Fruit fly (Drosophila melanogaster) whole organism, prepupa: ENCODE data around the gene CG11369.

Experiments used
- CG10631 ChIP-seq: fragments of 200-800 bp; sonication (Bioruptor generic); optimal IDR thresholded peaks from 2 replicates; lab custom pipeline; 2016; ENCODE audit warnings: missing biosample characterization, missing genetic modification characterization
- CG10669 ChIP-seq: fragments of 200-800 bp; sonication (Bioruptor generic); optimal IDR thresholded peaks from 3 replicates; lab custom pipeline; 2018; ENCODE audit warnings: missing biosample characterization, mild to moderate bottlenecking, missing genetic modification characterization, moderate library complexity
- CG11294 ChIP-seq: fragments of 200-800 bp; sonication (Bioruptor generic); IDR thresholded peaks from 2 replicates; pipeline ENCODE4 v1.3.6; 2022; ENCODE audit warnings: missing biosample characterization, missing genetic modification characterization
- CG15336 ChIP-seq: fragments of 200-800 bp; sonication (Bioruptor generic); IDR thresholded peaks from 2 replicates; pipeline ENCODE4 v1.3.6; 2022; ENCODE audit warnings: missing biosample characterization, missing genetic modification characterization
- CG16779 ChIP-seq: fragments of 200-800 bp; sonication (Bioruptor generic); optimal IDR thresholded peaks from 3 replicates; lab custom pipeline; 2017; ENCODE audit warnings: missing biosample characterization, mild to moderate bottlenecking, missing genetic modification characterization
- CG3032 ChIP-seq: fragments of 200-800 bp; optimal IDR thresholded peaks from 2 replicates; lab custom pipeline; 2019; ENCODE audit warnings: missing biosample characterization, mild to moderate bottlenecking, missing genetic modification characterization, moderate library complexity
- CG31627 ChIP-seq: fragments of 200-800 bp; sonication (Bioruptor generic); optimal IDR thresholded peaks from 3 replicates; lab custom pipeline; 2016; ENCODE audit warnings: missing biosample characterization, missing genetic modification characterization
- CG32006 ChIP-seq: fragments of 200-800 bp; sonication (Bioruptor generic); optimal IDR thresholded peaks from 3 replicates; lab custom pipeline; 2017; ENCODE audit warnings: missing biosample characterization, mild to moderate bottlenecking, missing genetic modification characterization
- CG3919 ChIP-seq: fragments of 200-800 bp; sonication (Bioruptor generic); optimal IDR thresholded peaks from 3 replicates; lab custom pipeline; 2016; ENCODE audit warnings: missing biosample characterization, missing genetic modification characterization
- CG4318 ChIP-seq: fragments of 200-800 bp; sonication (Bioruptor generic); optimal IDR thresholded peaks from 3 replicates; lab custom pipeline; 2017; ENCODE audit warnings: missing biosample characterization, mild to moderate bottlenecking, missing genetic modification characterization
- CG6163 ChIP-seq: fragments of 200-800 bp; sonication (Bioruptor generic); IDR thresholded peaks from 3 replicates; pipeline ENCODE4 v1.3.6; 2022; ENCODE audit warnings: missing biosample characterization, missing genetic modification characterization
- CG6792 ChIP-seq: fragments of 200-800 bp; sonication (Bioruptor generic); optimal IDR thresholded peaks from 3 replicates; lab custom pipeline; 2016; ENCODE audit warnings: missing biosample characterization, missing genetic modification characterization
- CG6808 ChIP-seq: fragments of 200-800 bp; sonication (Bioruptor generic); optimal IDR thresholded peaks from 3 replicates; lab custom pipeline; 2017; ENCODE audit warnings: missing biosample characterization, missing genetic modification characterization, mild to moderate bottlenecking, moderate library complexity, missing genetic modification reagents
- CG7368 ChIP-seq: fragments of 200-800 bp; sonication (Bioruptor generic); optimal IDR thresholded peaks from 3 replicates; lab custom pipeline; 2016; ENCODE audit warnings: missing biosample characterization, missing genetic modification characterization
- CG8319 ChIP-seq: fragments of 200-800 bp; sonication (Bioruptor generic); optimal IDR thresholded peaks from 3 replicates; lab custom pipeline; 2016; ENCODE audit warnings: missing biosample characterization, missing genetic modification characterization
- CG8632 ChIP-seq: fragments of 200-800 bp; sonication (Bioruptor generic); optimal IDR thresholded peaks from 3 replicates; lab custom pipeline; 2016; ENCODE audit warnings: missing biosample characterization, missing genetic modification characterization
- Eip75B ChIP-seq: fragments of 200-800 bp; sonication (Bioruptor generic); optimal IDR thresholded peaks from 3 replicates; lab custom pipeline; 2016; ENCODE audit warnings: missing biosample characterization, missing genetic modification characterization
- Eip78C ChIP-seq: fragments of 200-800 bp; sonication (Bioruptor generic); peaks from one replicate; lab custom pipeline; 2016; ENCODE audit warnings: missing biosample characterization, missing genetic modification characterization
- Eip93F ChIP-seq: fragments of 200-800 bp; sonication (Bioruptor generic); optimal IDR thresholded peaks from 2 replicates; lab custom pipeline; 2016; ENCODE audit warnings: missing biosample characterization, mild to moderate bottlenecking, missing genetic modification characterization
- Ets21C ChIP-seq: fragments of 200-800 bp; sonication (Bioruptor generic); optimal IDR thresholded peaks from 3 replicates; lab custom pipeline; 2016; ENCODE audit warnings: missing biosample characterization, missing genetic modification characterization
- Ets96B ChIP-seq: fragments of 200-800 bp; optimal IDR thresholded peaks from 2 replicates; lab custom pipeline; 2019; ENCODE audit warnings: missing biosample characterization, mild to moderate bottlenecking, missing genetic modification characterization, moderate library complexity
- Gug ChIP-seq: fragments of 200-800 bp; sonication (Bioruptor generic); IDR thresholded peaks from 2 replicates; pipeline ENCODE4 v1.3.6; 2022; ENCODE audit warnings: missing biosample characterization, missing genetic modification characterization
- Hr38 ChIP-seq: sonication (Bioruptor generic); optimal IDR thresholded peaks from 2 replicates; lab custom pipeline; 2016; ENCODE audit warnings: missing biosample characterization, missing genetic modification characterization
- Hr39 ChIP-seq: fragments of 200-800 bp; sonication (Bioruptor generic); optimal IDR thresholded peaks from 2 replicates; lab custom pipeline; 2016; ENCODE audit warnings: missing biosample characterization, missing genetic modification characterization
- Hr4 ChIP-seq: fragments of 200-800 bp; sonication (Bioruptor generic); optimal IDR thresholded peaks from 3 replicates; lab custom pipeline; 2016; ENCODE audit warnings: missing biosample characterization, missing genetic modification characterization
- Met ChIP-seq: fragments of 200-800 bp; sonication (Bioruptor generic); optimal IDR thresholded peaks from 3 replicates; lab custom pipeline; 2016; ENCODE audit warnings: missing biosample characterization, missing genetic modification characterization
- OdsH ChIP-seq: fragments of 200-800 bp; sonication (Bioruptor generic); optimal IDR thresholded peaks from 3 replicates; lab custom pipeline; 2016; ENCODE audit warnings: missing biosample characterization, missing genetic modification characterization
- Smox ChIP-seq: fragments of 200-800 bp; sonication (Bioruptor generic); optimal IDR thresholded peaks from 3 replicates; lab custom pipeline; 2016; ENCODE audit warnings: missing biosample characterization, missing genetic modification characterization
- Sox102F ChIP-seq: fragments of 200-800 bp; sonication (Bioruptor generic); optimal IDR thresholded peaks from 2 replicates; lab custom pipeline; 2016; ENCODE audit warnings: missing biosample characterization, mild to moderate bottlenecking, missing genetic modification characterization
- Sox14 ChIP-seq: fragments of 200-800 bp; sonication (Bioruptor generic); optimal IDR thresholded peaks from 3 replicates; lab custom pipeline; 2016; ENCODE audit warnings: missing biosample characterization, missing genetic modification characterization
- Sox15 ChIP-seq: fragments of 200-800 bp; sonication (Bioruptor generic); optimal IDR thresholded peaks from 3 replicates; lab custom pipeline; 2016; ENCODE audit warnings: missing biosample characterization, missing genetic modification characterization
- achi ChIP-seq: fragments of 200-800 bp; sonication (Bioruptor generic); optimal IDR thresholded peaks from 3 replicates; lab custom pipeline; 2016; ENCODE audit warnings: missing biosample characterization, missing genetic modification characterization
- acj6 ChIP-seq: fragments of 200-800 bp; sonication (Bioruptor generic); optimal IDR thresholded peaks from 3 replicates; lab custom pipeline; 2016; ENCODE audit warnings: missing biosample characterization, missing genetic modification characterization
- cyc ChIP-seq: fragments of 200-800 bp; sonication (Bioruptor generic); optimal IDR thresholded peaks from 3 replicates; lab custom pipeline; 2016; ENCODE audit warnings: missing biosample characterization, missing genetic modification characterization
- eg ChIP-seq: fragments of 200-800 bp; sonication (Bioruptor generic); IDR thresholded peaks from 3 replicates; pipeline ENCODE4 v1.3.6; 2022; ENCODE audit warnings: missing biosample characterization, missing genetic modification characterization
- esn ChIP-seq: fragments of 200-800 bp; sonication (Bioruptor generic); optimal IDR thresholded peaks from 2 replicates; lab custom pipeline; 2016; ENCODE audit warnings: missing biosample characterization, mild to moderate bottlenecking, missing genetic modification characterization, moderate library complexity
- fd85E ChIP-seq: fragments of 200-800 bp; sonication (Bioruptor generic); optimal IDR thresholded peaks from 3 replicates; lab custom pipeline; 2016; ENCODE audit warnings: missing biosample characterization, missing genetic modification characterization
- fkh ChIP-seq: fragments of 200-800 bp; sonication (Bioruptor generic); optimal IDR thresholded peaks from 3 replicates; lab custom pipeline; 2017; ENCODE audit warnings: missing biosample characterization, mild to moderate bottlenecking, missing genetic modification characterization, moderate library complexity
- lz ChIP-seq: fragments of 200-800 bp; sonication (Bioruptor generic); optimal IDR thresholded peaks from 3 replicates; lab custom pipeline; 2016; ENCODE audit warnings: missing biosample characterization, missing genetic modification characterization
- net ChIP-seq: fragments of 200-800 bp; sonication (Bioruptor generic); optimal IDR thresholded peaks from 3 replicates; lab custom pipeline; 2016; ENCODE audit warnings: missing biosample characterization, missing genetic modification characterization
- spab ChIP-seq: fragments of 200-800 bp; sonication (Bioruptor generic); optimal IDR thresholded peaks from 2 replicates; lab custom pipeline; 2017; ENCODE audit warnings: missing biosample characterization, mild to moderate bottlenecking, missing genetic modification characterization, missing genetic modification reagents
- ss ChIP-seq, 2 experiments: fragments of 200-800 bp; sonication (Bioruptor generic); optimal IDR thresholded peaks; 2 replicates in 1 of 2; 3 replicates in 1 of 2; lab custom pipeline; 2017 to 2018; ENCODE audit warnings: mild to moderate bottlenecking in 2 of 2, missing biosample characterization in 2 of 2, missing genetic modification characterization in 2 of 2, moderate library complexity in 1 of 2
- svp ChIP-seq: fragments of 200-800 bp; sonication (Bioruptor generic); peaks from one replicate; lab custom pipeline; 2016; ENCODE audit warnings: missing biosample characterization, missing genetic modification characterization
- topi ChIP-seq: fragments of 200-800 bp; sonication (Bioruptor generic); optimal IDR thresholded peaks from 3 replicates; lab custom pipeline; 2016; ENCODE audit warnings: missing biosample characterization, missing genetic modification characterization
- vri ChIP-seq: fragments of 200-800 bp; sonication (Bioruptor generic); optimal IDR thresholded peaks from 3 replicates; lab custom pipeline; 2016; ENCODE audit warnings: missing biosample characterization, mild to moderate bottlenecking, missing genetic modification characterization

Gene CG11369

DNA sequence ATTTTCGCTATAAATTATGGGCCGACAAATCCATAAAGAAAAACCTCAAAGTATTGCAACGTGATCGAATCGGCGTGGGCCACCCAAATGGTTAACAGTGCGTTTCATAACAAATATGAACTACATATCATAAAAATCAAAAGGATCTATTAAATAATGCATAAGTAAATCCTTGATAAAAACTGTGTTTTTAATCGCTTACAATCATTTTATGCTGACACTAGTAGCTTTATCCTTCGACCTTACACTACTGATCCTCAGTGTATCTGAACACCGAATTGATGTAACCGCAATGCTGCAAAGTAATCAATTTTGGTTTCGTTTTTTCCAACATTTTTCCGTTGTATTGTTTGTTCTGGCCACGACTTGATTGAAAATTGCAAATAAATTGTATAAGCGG, 11.5 kb upstream of the CG11369 start:
- TF ChIP-seq Eip78C (GFP tag; lab: Kevin White, UChicago): peak; percentile 42
- no peak for TF ChIP-seq CG8319 (GFP tag; lab: Kevin White, UChicago)
- no peak for TF ChIP-seq spab (GFP tag; lab: Kevin White, UChicago)
- TF ChIP-seq CG4318 (GFP tag; lab: Kevin White, UChicago): no peak
- TF ChIP-seq cyc (GFP tag; lab: Kevin White, UChicago): peak; percentile 5
- TF ChIP-seq CG6163 (GFP tag; lab: Robert Waterston, UW): peak; percentile 33; the same call in 1 of the 3 replicates
- no peak for TF ChIP-seq Eip75B
- TF ChIP-seq fd85E (GFP tag; lab: Kevin White, UChicago): no peak
- TF ChIP-seq CG8632 (GFP tag; lab: Kevin White, UChicago): no peak
- no peak for TF ChIP-seq OdsH (GFP tag; lab: Kevin White, UChicago)
- TF ChIP-seq Ets21C (GFP tag; lab: Kevin White, UChicago): no peak
- no peak for TF ChIP-seq topi
- TF ChIP-seq Hr38 (GFP tag; lab: Kevin White, UChicago): no peak
- TF ChIP-seq acj6 (GFP tag; lab: Kevin White, UChicago): no peak
- no peak for TF ChIP-seq CG16779 (tag; lab: Kevin White, UChicago)
- TF ChIP-seq Hr4: no peak
- TF ChIP-seq Hr39: peak; percentile 31
- TF ChIP-seq Met: peak; percentile 22
- TF ChIP-seq eg: 0 out of 3 replicates have a peak, but pooled peaks have one; percentile 9
- peak; percentile 73 for TF ChIP-seq svp (GFP tag; lab: Kevin White, UChicago)
- TF ChIP-seq CG32006 (GFP tag; lab: Kevin White, UChicago): no peak
- TF ChIP-seq fkh (GFP tag; lab: Kevin White, UChicago): no peak
- TF ChIP-seq Sox102F (GFP tag; lab: Kevin White, UChicago): peak; percentile 30
- no peak for TF ChIP-seq Sox14 (GFP tag; lab: Kevin White, UChicago)
- TF ChIP-seq achi (GFP tag; lab: Kevin White, UChicago): no peak
- TF ChIP-seq net: no peak
- no peak for TF ChIP-seq CG3919 (GFP tag; lab: Kevin White, UChicago)
- no peak for TF ChIP-seq CG6808 (GFP tag; lab: Kevin White, UChicago)
- no peak for TF ChIP-seq CG3032 (tag; lab: Kevin White, UChicago)
- TF ChIP-seq Gug (GFP tag; lab: Robert Waterston, UW): no peak
- no peak for TF ChIP-seq CG11294 (GFP tag; lab: Robert Waterston, UW)
- TF ChIP-seq Sox15 (GFP tag; lab: Kevin White, UChicago): no peak
- peak; percentile 11 for TF ChIP-seq CG31627 (GFP tag; lab: Kevin White, UChicago)
- TF ChIP-seq lz (GFP tag; lab: Kevin White, UChicago): peak; percentile 12
- no peak for TF ChIP-seq Smox (GFP tag; lab: Kevin White, UChicago)
- TF ChIP-seq esn: peak; percentile 12
- no peak for TF ChIP-seq Eip93F (GFP tag; lab: Kevin White, UChicago)
- TF ChIP-seq CG6792 (GFP tag; lab: Kevin White, UChicago): no peak

DNA sequence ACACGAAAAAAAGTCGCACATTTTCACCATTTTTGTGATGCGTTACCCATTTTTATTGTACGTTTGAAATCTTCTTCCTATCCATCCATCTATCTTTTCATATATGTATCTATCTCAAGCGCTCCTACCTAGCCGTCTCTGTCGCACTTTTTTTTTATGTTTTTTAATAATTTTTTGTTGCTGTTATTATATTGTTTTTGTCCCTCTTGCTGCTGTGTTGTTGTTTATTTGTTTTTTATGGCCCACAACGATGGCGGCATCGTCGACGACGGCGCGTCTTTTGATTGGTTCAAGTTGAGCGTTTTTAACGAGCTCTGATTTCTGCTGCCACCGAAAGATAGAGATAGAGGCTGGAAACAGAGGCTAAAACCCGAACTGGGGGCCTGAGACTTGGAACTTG, 5.8 kb upstream of the CG11369 start:
- TF ChIP-seq svp (GFP tag; lab: Kevin White, UChicago) (peak; percentile 3), CG7368 (no peak)

DNA sequence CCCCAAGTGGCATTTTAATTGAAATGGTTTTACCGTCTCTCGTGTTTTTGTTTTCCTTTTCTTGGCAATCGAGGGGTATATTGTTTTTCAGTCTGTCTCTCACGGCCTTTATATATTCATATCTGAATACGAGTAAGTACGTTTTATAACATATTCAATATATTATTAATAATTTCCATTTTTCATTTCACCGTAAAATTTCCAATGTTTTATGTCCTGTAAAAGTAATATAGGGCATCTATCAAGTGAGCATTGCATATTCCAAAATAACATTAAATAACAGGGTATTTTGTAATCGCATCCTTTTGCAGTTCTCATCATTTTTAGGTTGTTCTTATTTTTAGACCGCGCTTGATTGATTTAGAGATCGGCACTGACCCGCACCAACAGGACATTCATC, 4.4 kb upstream of the CG11369 start:
- TF ChIP-seq Hr4: no peak
- TF ChIP-seq CG15336 (GFP tag; lab: Robert Waterston, UW): no peak
- TF ChIP-seq CG10669 (GFP tag; lab: Kevin White, UChicago): no peak
- no peak for TF ChIP-seq vri (GFP tag; lab: Kevin White, UChicago)
- no peak for TF ChIP-seq Eip78C (GFP tag; lab: Kevin White, UChicago)
- TF ChIP-seq CG10631 (GFP tag; lab: Kevin White, UChicago): no peak
- no peak for TF ChIP-seq Eip75B
- TF ChIP-seq Ets96B (tag; lab: Kevin White, UChicago): no peak
- TF ChIP-seq ss (GFP tag; optimal IDR thresholded peaks at IDR 0.05; lab: Kevin White, UChicago): no peak
- TF ChIP-seq fkh (GFP tag; lab: Kevin White, UChicago): no peak
- no peak for TF ChIP-seq CG6808 (GFP tag; lab: Kevin White, UChicago)
- TF ChIP-seq CG16779 (tag; lab: Kevin White, UChicago): no peak
- TF ChIP-seq, all 60 proteins: peak for 0
